Fruit fly (Drosophila melanogaster) whole organism, larva: ENCODE data around the gene Uch-L5.

Source experiments
- noc ChIP-seq: fragments of 200-800 bp; sonication (Bioruptor generic); optimal IDR thresholded peaks from 3 replicates; lab custom pipeline; 2019; ENCODE audit warnings: missing biosample characterization, mild to moderate bottlenecking, missing genetic modification characterization, moderate library complexity

Uch-L5 gene

dm6 chr3L:9462794-9463193, 14.0 kb downstream of the Uch-L5 start:
- no peak for TF ChIP-seq noc (tag; lab: Kevin White, UChicago)

- peak; percentile 85 for TF ChIP-seq noc (tag; lab: Kevin White, UChicago)
These were observed 14.5 kb downstream of the Uch-L5 start for dm6 chr3L:9462247-9462769.

dm6 chr3L:9461670-9462246, 15.0 kb downstream of the Uch-L5 start:
- no peak for TF ChIP-seq noc (tag; lab: Kevin White, UChicago)

dm6 chr3L:9460775-9461491, 15.8 kb downstream of the Uch-L5 start, which contains the start of the genes CG3434 and CG44838:
CG3434 (minus strand) TSS chr3L:9460799.
CG44838 (plus strand) TSS chr3L:9461050.
- peak; percentile 67 for TF ChIP-seq noc (tag; lab: Kevin White, UChicago)

- TF ChIP-seq noc (tag; lab: Kevin White, UChicago), result peak; percentile 99
These were observed 19.1 kb downstream of the Uch-L5 start, which contains the start of gene CG3437 for dm6 chr3L:9457619-9458092. CG3437 (minus strand) TSS chr3L:9457669.

- no peak for TF ChIP-seq noc (tag; lab: Kevin White, UChicago)
These were observed 20.4 kb downstream of the Uch-L5 start for dm6 chr3L:9456389-9456788.

dm6 chr3L:9455819-9456388, 20.9 kb downstream of the Uch-L5 start, which contains the start of the genes phol and CG3552:
phol (minus strand) TSS chr3L:9456281.
CG3552 (plus strand) TSS chr3L:9456318.
- no peak for TF ChIP-seq noc (tag; lab: Kevin White, UChicago)

- no peak for TF ChIP-seq noc (tag; lab: Kevin White, UChicago)
These were observed 24.3 kb downstream of the Uch-L5 start for dm6 chr3L:9452422-9452821.

- peak; percentile 56 for TF ChIP-seq noc (tag; lab: Kevin White, UChicago)
These were observed 25.1 kb downstream of the Uch-L5 start, which contains the start of the genes CG3448 and ghi for dm6 chr3L:9451522-9452118. CG3448 (minus strand) TSS chr3L:9451572. ghi (plus strand) TSS chr3L:9451876.

dm6 chr3L:9447239-9447777, 29.5 kb downstream of the Uch-L5 start:
- peak; percentile 64 for TF ChIP-seq noc (tag; lab: Kevin White, UChicago)

dm6 chr3L:9446731-9447238, 30.0 kb downstream of the Uch-L5 start, which contains the start of gene CG3529:
CG3529 (plus strand) TSS chr3L:9446864.
- TF ChIP-seq noc (tag; lab: Kevin White, UChicago), result peak; percentile 11

dm6 chr3L:9442625-9443282, 34.0 kb downstream of the Uch-L5 start, which contains the start of gene Srg3:
Srg3 (plus strand) TSS chr3L:9443232.
- TF ChIP-seq noc (tag; lab: Kevin White, UChicago), result no peak

- TF ChIP-seq noc (tag; lab: Kevin White, UChicago), result no peak
These were observed 34.8 kb downstream of the Uch-L5 start, which contains the start of the genes Bet3 and Nf-YA for dm6 chr3L:9441907-9442479. Bet3 (minus strand) TSS chr3L:9442267. Nf-YA (minus strand) TSS chr3L:9442267.

- no peak for TF ChIP-seq noc (tag; lab: Kevin White, UChicago)
These were observed 37.9 kb downstream of the Uch-L5 start for dm6 chr3L:9438858-9439257.
